Fruit fly (Drosophila melanogaster) whole organism, pupa: Measurements from ENCODE around the gene Jon66Cii.

Experiments
- CG13204 ChIP-seq: fragments of 200-800 bp; sonication (Bioruptor generic); optimal IDR thresholded peaks from 2 replicates; lab custom pipeline; 2018; ENCODE audit warnings: missing biosample characterization, mild to moderate bottlenecking, missing genetic modification characterization, moderate library complexity
- CG15710 ChIP-seq: fragments of 200-800 bp; sonication (Bioruptor generic); optimal IDR thresholded peaks from 2 replicates; lab custom pipeline; 2018; ENCODE audit warnings: missing biosample characterization, mild to moderate bottlenecking, missing genetic modification characterization, moderate library complexity
- CG17806 ChIP-seq: fragments of 200-800 bp; sonication (Bioruptor generic); optimal IDR thresholded peaks from 2 replicates; lab custom pipeline; 2018; ENCODE audit warnings: missing biosample characterization, mild to moderate bottlenecking, missing genetic modification characterization, moderate library complexity
- D1 ChIP-seq: fragments of 200-800 bp; sonication (Bioruptor generic); optimal IDR thresholded peaks from 2 replicates; lab custom pipeline; 2018; ENCODE audit warnings: missing biosample characterization, mild to moderate bottlenecking, missing genetic modification characterization, moderate library complexity
- Ets98B ChIP-seq: fragments of 200-800 bp; sonication (Bioruptor generic); IDR thresholded peaks from 2 replicates; pipeline ENCODE4 v1.3.6; 2022; ENCODE audit warnings: missing biosample characterization, missing genetic modification characterization
- Pif1A ChIP-seq: fragments of 200-800 bp; sonication (Bioruptor generic); optimal IDR thresholded peaks from 3 replicates; lab custom pipeline; 2016; ENCODE audit warnings: missing biosample characterization, missing genetic modification characterization
- Pif1B ChIP-seq: fragments of 200-800 bp; sonication (Bioruptor generic); optimal IDR thresholded peaks from 3 replicates; lab custom pipeline; 2016; ENCODE audit warnings: missing biosample characterization, missing genetic modification characterization
- Snoo ChIP-seq: fragments of 200-800 bp; sonication (Bioruptor generic); optimal IDR thresholded peaks from 3 replicates; lab custom pipeline; 2017; ENCODE audit warnings: missing biosample characterization, mild to moderate bottlenecking, missing genetic modification characterization, inconsistent platforms
- fd96Ca ChIP-seq: fragments of 200-800 bp; sonication (Bioruptor generic); IDR thresholded peaks from 3 replicates; pipeline ENCODE4 v1.3.6; 2022; ENCODE audit warnings: missing biosample characterization, missing genetic modification characterization
- rn ChIP-seq: fragments of 200-800 bp; sonication (Bioruptor generic); IDR thresholded peaks from 2 replicates; pipeline ENCODE4 v1.3.6; 2022; ENCODE audit warnings: missing biosample characterization, missing genetic modification characterization

DNA sequence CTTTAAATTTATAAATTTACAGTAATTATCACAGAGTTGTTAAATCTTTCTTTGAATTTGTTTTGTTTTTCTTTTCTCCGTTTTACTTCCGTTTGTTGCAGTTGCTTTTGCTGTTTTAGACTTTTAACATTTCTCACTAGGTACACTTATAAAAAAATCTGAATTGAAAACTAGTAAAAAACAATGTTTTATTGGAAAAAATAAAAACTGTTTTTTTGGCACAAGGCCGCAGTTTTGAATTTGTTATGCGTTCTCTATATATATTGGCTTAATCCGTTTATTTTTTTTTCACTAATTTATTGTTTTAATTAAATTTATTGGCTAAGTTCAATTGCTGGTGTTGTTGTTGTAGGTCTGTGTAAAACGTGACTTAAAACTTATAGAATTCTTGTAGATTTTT is 46.6 kb upstream of the Jon66Cii start:
- TF ChIP-seq Snoo (tag; lab: Kevin White, UChicago) = no peak
- no peak for TF ChIP-seq CG13204 (GFP tag; lab: Kevin White, UChicago)
- TF ChIP-seq Ets98B = no peak
- no peak for TF ChIP-seq rn
- TF ChIP-seq Pif1A (GFP tag; lab: Kevin White, UChicago) = no peak
- TF ChIP-seq D1 = no peak
- no peak for TF ChIP-seq fd96Ca (GFP tag; lab: Robert Waterston, UW)
- no peak for TF ChIP-seq CG17806 (tag; lab: Kevin White, UChicago)
- TF ChIP-seq Pif1B (GFP tag; lab: Kevin White, UChicago) = no peak
- no peak for TF ChIP-seq CG15710 (tag; lab: Kevin White, UChicago)
